Worm (Caenorhabditis elegans) whole organism, L4 larva: ENCODE results near the gene Y73B6BL.14.

Experiments used
- F49E8.2 ChIP-seq: sonication (generic microtip); optimal IDR thresholded peaks from 2 replicates; lab custom pipeline; 2016; ENCODE audit warnings: missing compliant biosample characterization, mild to moderate bottlenecking, missing genetic modification characterization, borderline replicate concordance
- ZK337.2 ChIP-seq: fragments of 200-800 bp; sonication (Bioruptor generic); IDR thresholded peaks from 2 replicates; pipeline ENCODE4 v1.3.6; 2022; ENCODE audit warnings: missing genetic modification reagents, missing genetic modification characterization, missing compliant biosample characterization
- ceh-82 ChIP-seq: sonication (generic microtip); optimal IDR thresholded peaks from 2 replicates; lab custom pipeline; 2017; ENCODE audit warnings: missing biosample characterization, missing genetic modification characterization
- ctbp-1 ChIP-seq: fragments of 200-800 bp; sonication (Bioruptor generic); IDR thresholded peaks from 2 replicates; pipeline ENCODE4 v1.3.6; 2022; ENCODE audit warnings: missing genetic modification reagents, missing genetic modification characterization, missing compliant biosample characterization
- mdt-29 ChIP-seq: fragments of 200-800 bp; sonication (Bioruptor generic); IDR thresholded peaks from 2 replicates; pipeline ENCODE4 v1.3.6; 2022; ENCODE audit warnings: missing genetic modification reagents, missing genetic modification characterization, missing compliant biosample characterization
- nhr-10 ChIP-seq: fragments of 150-350 bp; optimal IDR thresholded peaks from 2 replicates; lab custom pipeline; 2014; ENCODE audit warnings: missing biosample characterization, missing genetic modification characterization
- snpc-4 ChIP-seq: fragments of 150-350 bp; optimal IDR thresholded peaks from 2 replicates; lab custom pipeline; 2014; ENCODE audit warnings: missing biosample characterization, missing genetic modification characterization
- unc-62 ChIP-seq, 3 experiments: fragments of 150-350 bp in 1 of 3; sonication (generic microtip); optimal IDR thresholded peaks in 2 of 3; peaks in 1 of 3; 1 replicate in 1 of 3; 2 replicates in 2 of 3; lab custom pipeline; 2014 to 2017; ENCODE audit warnings: missing biosample characterization in 3 of 3, missing genetic modification characterization in 3 of 3, missing genetic modification reagents in 3 of 3, missing genotype in 1 of 3
- ztf-7 ChIP-seq: fragments of 150-350 bp; optimal IDR thresholded peaks from 2 replicates; lab custom pipeline; 2014; ENCODE audit warnings: missing biosample characterization, missing genetic modification characterization

DNA sequence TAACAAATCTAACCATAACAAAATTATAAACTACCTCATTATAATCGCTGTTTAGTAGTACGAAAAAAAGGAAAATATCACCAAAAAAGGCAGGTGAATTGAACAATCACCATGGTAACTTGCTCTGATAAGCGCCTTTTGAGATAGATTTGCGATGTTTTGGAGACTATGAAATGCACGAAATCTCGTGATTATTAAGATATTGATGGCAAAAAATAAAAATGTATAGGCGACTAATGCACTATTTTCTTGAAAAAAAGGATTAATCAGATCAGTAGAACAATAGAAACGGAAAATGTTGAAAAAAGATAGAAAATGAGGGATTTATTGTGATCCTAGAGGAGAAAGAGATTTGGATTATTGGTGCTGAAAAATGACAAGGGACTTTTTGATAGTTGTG is 45.8 kb upstream of the Y73B6BL.14 start:
- TF ChIP-seq ZK337.2 (no peak), ztf-7 (tag; lab: Kevin White, UChicago) (no peak), mdt-29 (GFP tag; lab: Robert Waterston, UW) (no peak), nhr-10 (tag; lab: Kevin White, UChicago) (no peak), unc-62 (GFP tag; optimal IDR thresholded peaks at IDR 0.05 in 1 of 2; lab: Kevin White, UChicago) (no peak), unc-62 (tag; optimal IDR thresholded peaks at IDR 0.05; lab: Kevin White, UChicago) (no peak), ceh-82 (tag; lab: Kevin White, UChicago) (no peak), ctbp-1 (GFP tag; lab: Robert Waterston, UW) (no peak), snpc-4 (tag; lab: Kevin White, UChicago) (no peak), F49E8.2 (tag; lab: Kevin White, UChicago) (no peak)
